Worm (Caenorhabditis elegans) whole organism, L2 larva: ENCODE data around the gene irld-33.

Experiments used
- alr-1 ChIP-seq: fragments of 150-350 bp; optimal IDR thresholded peaks from 2 replicates; lab custom pipeline; 2014; ENCODE audit warnings: missing biosample characterization, missing genetic modification characterization
- ama-1 ChIP-seq: fragments of 150-350 bp; optimal IDR thresholded peaks from 2 replicates; lab custom pipeline; 2018; ENCODE audit warnings: inconsistent platforms
- egl-27 ChIP-seq: sonication (generic microtip); optimal IDR thresholded peaks from 3 replicates; lab custom pipeline; 2017; ENCODE audit warnings: missing biosample characterization, missing genetic modification reagents, missing genetic modification characterization
- unc-62 ChIP-seq: fragments of 150-350 bp; optimal IDR thresholded peaks from 2 replicates; lab custom pipeline; 2014; ENCODE audit warnings: missing biosample characterization, missing genetic modification reagents, missing genetic modification characterization

DNA sequence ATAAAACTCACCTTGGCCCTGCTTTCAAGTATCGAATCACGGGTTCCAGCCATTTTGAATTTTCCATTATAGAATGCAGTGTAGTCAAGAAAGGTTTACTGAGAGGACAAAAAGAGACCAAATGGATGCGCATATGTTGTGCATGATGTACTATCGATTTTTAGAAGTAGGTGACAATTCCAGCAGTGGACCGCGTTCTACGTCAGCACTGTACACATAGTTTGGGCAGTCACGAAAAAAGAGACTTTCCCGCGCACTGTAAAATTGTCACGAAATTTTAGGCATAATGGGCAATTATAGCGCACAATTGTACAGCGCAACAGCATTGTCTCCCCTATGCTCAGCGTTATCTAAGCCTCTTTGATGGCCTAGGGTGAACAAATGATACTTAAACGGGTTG lies 47.8 kb upstream of the irld-33 start, which contains the start of gene fbxc-22:
- TF ChIP-seq egl-27 = no peak
- no peak for TF ChIP-seq unc-62 (GFP tag; lab: Kevin White, UChicago)
- TF ChIP-seq alr-1 (tag; lab: Kevin White, UChicago) = no peak
- TF ChIP-seq ama-1 = no peak
